Fruit fly (Drosophila melanogaster) whole organism, prepupa: Measurements from ENCODE around the gene CG34242.

Source experiments
- Blimp-1 ChIP-seq: fragments of 200-800 bp; sonication (Bioruptor generic); optimal IDR thresholded peaks from 3 replicates; lab custom pipeline; 2017; ENCODE audit warnings: missing biosample characterization, missing genetic modification characterization, mild to moderate bottlenecking, moderate library complexity, missing genetic modification reagents
- CG10631 ChIP-seq: fragments of 200-800 bp; sonication (Bioruptor generic); optimal IDR thresholded peaks from 2 replicates; lab custom pipeline; 2016; ENCODE audit warnings: missing biosample characterization, missing genetic modification characterization
- CG10669 ChIP-seq: fragments of 200-800 bp; sonication (Bioruptor generic); optimal IDR thresholded peaks from 3 replicates; lab custom pipeline; 2018; ENCODE audit warnings: missing biosample characterization, mild to moderate bottlenecking, missing genetic modification characterization, moderate library complexity
- CG11762 ChIP-seq: fragments of 200-800 bp; sonication (Bioruptor generic); optimal IDR thresholded peaks from 3 replicates; lab custom pipeline; 2016; ENCODE audit warnings: missing biosample characterization, missing genetic modification characterization; ENCODE audit not compliant: insufficient read depth
- CG11902 ChIP-seq: fragments of 200-800 bp; sonication (Bioruptor generic); optimal IDR thresholded peaks from 3 replicates; lab custom pipeline; 2016; ENCODE audit warnings: missing biosample characterization, missing genetic modification characterization
- CG15336 ChIP-seq: fragments of 200-800 bp; sonication (Bioruptor generic); IDR thresholded peaks from 2 replicates; pipeline ENCODE4 v1.3.6; 2022; ENCODE audit warnings: missing biosample characterization, missing genetic modification characterization
- CG1621 ChIP-seq: fragments of 200-800 bp; sonication (Bioruptor generic); optimal IDR thresholded peaks from 3 replicates; lab custom pipeline; 2018; ENCODE audit warnings: missing biosample characterization, mild to moderate bottlenecking, missing genetic modification characterization
- CG16779 ChIP-seq: fragments of 200-800 bp; sonication (Bioruptor generic); optimal IDR thresholded peaks from 3 replicates; lab custom pipeline; 2017; ENCODE audit warnings: missing biosample characterization, mild to moderate bottlenecking, missing genetic modification characterization
- CG3032 ChIP-seq: fragments of 200-800 bp; optimal IDR thresholded peaks from 2 replicates; lab custom pipeline; 2019; ENCODE audit warnings: missing biosample characterization, mild to moderate bottlenecking, missing genetic modification characterization, moderate library complexity
- CG32006 ChIP-seq: fragments of 200-800 bp; sonication (Bioruptor generic); optimal IDR thresholded peaks from 3 replicates; lab custom pipeline; 2017; ENCODE audit warnings: missing biosample characterization, mild to moderate bottlenecking, missing genetic modification characterization
- CG34406 ChIP-seq: fragments of 200-800 bp; sonication (Bioruptor generic); optimal IDR thresholded peaks from 3 replicates; lab custom pipeline; 2016; ENCODE audit warnings: missing biosample characterization, missing genetic modification characterization
- CG3919 ChIP-seq: fragments of 200-800 bp; sonication (Bioruptor generic); optimal IDR thresholded peaks from 3 replicates; lab custom pipeline; 2016; ENCODE audit warnings: missing biosample characterization, missing genetic modification characterization
- CG6163 ChIP-seq: fragments of 200-800 bp; sonication (Bioruptor generic); IDR thresholded peaks from 3 replicates; pipeline ENCODE4 v1.3.6; 2022; ENCODE audit warnings: missing biosample characterization, missing genetic modification characterization
- CG6276 ChIP-seq: fragments of 200-800 bp; sonication (Bioruptor generic); optimal IDR thresholded peaks from 2 replicates; lab custom pipeline; 2017; ENCODE audit warnings: missing biosample characterization, mild to moderate bottlenecking, missing genetic modification characterization
- CG6792 ChIP-seq: fragments of 200-800 bp; sonication (Bioruptor generic); optimal IDR thresholded peaks from 3 replicates; lab custom pipeline; 2016; ENCODE audit warnings: missing biosample characterization, missing genetic modification characterization
- CG7368 ChIP-seq: fragments of 200-800 bp; sonication (Bioruptor generic); optimal IDR thresholded peaks from 3 replicates; lab custom pipeline; 2016; ENCODE audit warnings: missing biosample characterization, missing genetic modification characterization
- CG8119 ChIP-seq: fragments of 200-800 bp; sonication (Bioruptor generic); IDR thresholded peaks from 3 replicates; pipeline ENCODE4 v1.3.6; 2022; ENCODE audit warnings: missing biosample characterization, missing genetic modification characterization
- CG8319 ChIP-seq: fragments of 200-800 bp; sonication (Bioruptor generic); optimal IDR thresholded peaks from 3 replicates; lab custom pipeline; 2016; ENCODE audit warnings: missing biosample characterization, missing genetic modification characterization
- CG8632 ChIP-seq: fragments of 200-800 bp; sonication (Bioruptor generic); optimal IDR thresholded peaks from 3 replicates; lab custom pipeline; 2016; ENCODE audit warnings: missing biosample characterization, missing genetic modification characterization
- CG9139 ChIP-seq: fragments of 200-800 bp; sonication (Bioruptor generic); optimal IDR thresholded peaks from 3 replicates; lab custom pipeline; 2017; ENCODE audit warnings: missing biosample characterization, mild to moderate bottlenecking, missing genetic modification characterization
- Eip75B ChIP-seq: fragments of 200-800 bp; sonication (Bioruptor generic); optimal IDR thresholded peaks from 3 replicates; lab custom pipeline; 2016; ENCODE audit warnings: missing biosample characterization, missing genetic modification characterization
- Eip78C ChIP-seq: fragments of 200-800 bp; sonication (Bioruptor generic); peaks from one replicate; lab custom pipeline; 2016; ENCODE audit warnings: missing biosample characterization, missing genetic modification characterization
- Eip93F ChIP-seq: fragments of 200-800 bp; sonication (Bioruptor generic); optimal IDR thresholded peaks from 2 replicates; lab custom pipeline; 2016; ENCODE audit warnings: missing biosample characterization, mild to moderate bottlenecking, missing genetic modification characterization
- Gug ChIP-seq: fragments of 200-800 bp; sonication (Bioruptor generic); IDR thresholded peaks from 2 replicates; pipeline ENCODE4 v1.3.6; 2022; ENCODE audit warnings: missing biosample characterization, missing genetic modification characterization
- Hr39 ChIP-seq: fragments of 200-800 bp; sonication (Bioruptor generic); optimal IDR thresholded peaks from 2 replicates; lab custom pipeline; 2016; ENCODE audit warnings: missing biosample characterization, missing genetic modification characterization
- Hr4 ChIP-seq: fragments of 200-800 bp; sonication (Bioruptor generic); optimal IDR thresholded peaks from 3 replicates; lab custom pipeline; 2016; ENCODE audit warnings: missing biosample characterization, missing genetic modification characterization
- Lpt ChIP-seq: fragments of 200-800 bp; sonication (Bioruptor generic); optimal IDR thresholded peaks from 3 replicates; lab custom pipeline; 2016; ENCODE audit warnings: missing biosample characterization, missing genetic modification characterization
- Met ChIP-seq: fragments of 200-800 bp; sonication (Bioruptor generic); optimal IDR thresholded peaks from 3 replicates; lab custom pipeline; 2016; ENCODE audit warnings: missing biosample characterization, missing genetic modification characterization
- Smox ChIP-seq: fragments of 200-800 bp; sonication (Bioruptor generic); optimal IDR thresholded peaks from 3 replicates; lab custom pipeline; 2016; ENCODE audit warnings: missing biosample characterization, missing genetic modification characterization
- Sox14 ChIP-seq: fragments of 200-800 bp; sonication (Bioruptor generic); optimal IDR thresholded peaks from 3 replicates; lab custom pipeline; 2016; ENCODE audit warnings: missing biosample characterization, missing genetic modification characterization
- Sox15 ChIP-seq: fragments of 200-800 bp; sonication (Bioruptor generic); optimal IDR thresholded peaks from 3 replicates; lab custom pipeline; 2016; ENCODE audit warnings: missing biosample characterization, missing genetic modification characterization
- achi ChIP-seq: fragments of 200-800 bp; sonication (Bioruptor generic); optimal IDR thresholded peaks from 3 replicates; lab custom pipeline; 2016; ENCODE audit warnings: missing biosample characterization, missing genetic modification characterization
- acj6 ChIP-seq: fragments of 200-800 bp; sonication (Bioruptor generic); optimal IDR thresholded peaks from 3 replicates; lab custom pipeline; 2016; ENCODE audit warnings: missing biosample characterization, missing genetic modification characterization
- cyc ChIP-seq: fragments of 200-800 bp; sonication (Bioruptor generic); optimal IDR thresholded peaks from 3 replicates; lab custom pipeline; 2016; ENCODE audit warnings: missing biosample characterization, missing genetic modification characterization
- dac ChIP-seq: fragments of 200-800 bp; sonication (Bioruptor generic); optimal IDR thresholded peaks from 2 replicates; lab custom pipeline; 2017; ENCODE audit warnings: missing biosample characterization, mild to moderate bottlenecking, missing genetic modification characterization
- eg ChIP-seq: fragments of 200-800 bp; sonication (Bioruptor generic); IDR thresholded peaks from 3 replicates; pipeline ENCODE4 v1.3.6; 2022; ENCODE audit warnings: missing biosample characterization, missing genetic modification characterization
- fd59A ChIP-seq: fragments of 200-800 bp; sonication (Bioruptor generic); optimal IDR thresholded peaks from 2 replicates; lab custom pipeline; 2017; ENCODE audit warnings: missing biosample characterization, mild to moderate bottlenecking, missing genetic modification characterization, missing genetic modification reagents
- fd85E ChIP-seq: fragments of 200-800 bp; sonication (Bioruptor generic); optimal IDR thresholded peaks from 3 replicates; lab custom pipeline; 2016; ENCODE audit warnings: missing biosample characterization, missing genetic modification characterization
- lz ChIP-seq: fragments of 200-800 bp; sonication (Bioruptor generic); optimal IDR thresholded peaks from 3 replicates; lab custom pipeline; 2016; ENCODE audit warnings: missing biosample characterization, missing genetic modification characterization
- net ChIP-seq: fragments of 200-800 bp; sonication (Bioruptor generic); optimal IDR thresholded peaks from 3 replicates; lab custom pipeline; 2016; ENCODE audit warnings: missing biosample characterization, missing genetic modification characterization
- pdm3 ChIP-seq: fragments of 200-800 bp; sonication (Bioruptor generic); optimal IDR thresholded peaks from 3 replicates; lab custom pipeline; 2016; ENCODE audit warnings: missing biosample characterization, missing genetic modification characterization
- salr ChIP-seq, 2 experiments: fragments of 200-800 bp; sonication (Bioruptor generic); optimal IDR thresholded peaks; 3 replicates each; lab custom pipeline; 2016 to 2018; ENCODE audit warnings: missing biosample characterization in 2 of 2, missing genetic modification characterization in 2 of 2, mild to moderate bottlenecking in 1 of 2
- spab ChIP-seq: fragments of 200-800 bp; sonication (Bioruptor generic); optimal IDR thresholded peaks from 2 replicates; lab custom pipeline; 2017; ENCODE audit warnings: missing biosample characterization, mild to moderate bottlenecking, missing genetic modification characterization, missing genetic modification reagents
- ss ChIP-seq, 2 experiments: fragments of 200-800 bp; sonication (Bioruptor generic); optimal IDR thresholded peaks; 2 replicates in 1 of 2; 3 replicates in 1 of 2; lab custom pipeline; 2017 to 2018; ENCODE audit warnings: mild to moderate bottlenecking in 2 of 2, missing biosample characterization in 2 of 2, missing genetic modification characterization in 2 of 2, moderate library complexity in 1 of 2
- svp ChIP-seq: fragments of 200-800 bp; sonication (Bioruptor generic); peaks from one replicate; lab custom pipeline; 2016; ENCODE audit warnings: missing biosample characterization, missing genetic modification characterization
- topi ChIP-seq: fragments of 200-800 bp; sonication (Bioruptor generic); optimal IDR thresholded peaks from 3 replicates; lab custom pipeline; 2016; ENCODE audit warnings: missing biosample characterization, missing genetic modification characterization
- vri ChIP-seq: fragments of 200-800 bp; sonication (Bioruptor generic); optimal IDR thresholded peaks from 3 replicates; lab custom pipeline; 2016; ENCODE audit warnings: missing biosample characterization, mild to moderate bottlenecking, missing genetic modification characterization

Gene CG34242

DNA sequence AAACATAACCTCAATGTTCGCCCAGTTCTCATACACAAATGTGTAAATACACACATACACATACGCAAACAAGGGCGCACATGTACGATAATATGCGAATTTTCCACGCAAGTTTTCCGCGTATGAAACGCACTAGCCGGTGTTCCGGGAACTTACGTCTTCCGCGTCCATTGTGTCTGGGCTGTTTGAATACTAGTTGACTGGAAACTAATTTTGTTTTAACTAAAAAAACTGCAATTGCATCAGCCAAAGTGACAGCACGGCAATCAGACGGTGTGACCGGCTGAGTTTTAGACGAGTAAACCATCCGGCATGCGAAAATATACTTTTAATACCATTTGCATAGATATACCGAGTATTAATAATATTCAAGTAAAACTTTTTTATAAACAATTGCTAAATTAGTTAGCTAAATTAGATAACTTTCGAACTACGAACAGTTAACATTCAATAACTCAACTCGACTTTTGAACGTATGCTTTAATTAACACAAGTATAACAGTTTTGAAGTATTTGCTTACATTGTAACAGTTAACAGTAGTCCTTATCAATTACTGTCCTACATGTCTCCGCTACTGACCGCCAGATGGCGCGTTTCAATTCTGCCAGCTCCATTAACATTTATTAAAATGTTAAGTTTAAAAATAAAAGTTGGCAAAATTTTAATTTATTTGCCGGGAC is 7.2 kb upstream of the CG34242 start, which contains the start of gene eIF2beta (continued):
- TF ChIP-seq Sox15 (no peak), fd85E (GFP tag; lab: Kevin White, UChicago) (no peak), spab (no peak), Hr4 (GFP tag; lab: Kevin White, UChicago) (peak; percentile 59), CG7368 (GFP tag; lab: Kevin White, UChicago) (peak; percentile 6), CG3032 (tag; lab: Kevin White, UChicago) (no peak), salr (GFP tag; optimal IDR thresholded peaks at IDR 0.05; lab: Kevin White, UChicago) (no peak), Blimp-1 (GFP tag; lab: Kevin White, UChicago) (no peak), CG1621 (tag; lab: Kevin White, UChicago) (peak; percentile 1), svp (peak; percentile 67), CG8119 (no peak), CG11762 (GFP tag; lab: Kevin White, UChicago) (peak; percentile 15), CG6276 (GFP tag; lab: Kevin White, UChicago) (no peak), CG9139 (GFP tag; lab: Kevin White, UChicago) (no peak), eg (no peak)

- peak; percentile 56 for TF ChIP-seq cyc (GFP tag; lab: Kevin White, UChicago)
- TF ChIP-seq Hr4 (GFP tag; lab: Kevin White, UChicago): peak; percentile 68
- TF ChIP-seq Eip93F (GFP tag; lab: Kevin White, UChicago): peak; percentile 65
- peak; percentile 76 for TF ChIP-seq CG6163 (GFP tag; lab: Robert Waterston, UW)
- peak; percentile 74 for TF ChIP-seq Met
- TF ChIP-seq Sox14 (GFP tag; lab: Kevin White, UChicago): peak; percentile 74
- peak; percentile 94 for TF ChIP-seq Eip78C (GFP tag; lab: Kevin White, UChicago)
- TF ChIP-seq CG34406 (GFP tag; lab: Kevin White, UChicago): peak; percentile 62
- TF ChIP-seq acj6 (GFP tag; lab: Kevin White, UChicago): peak; percentile 69
- TF ChIP-seq pdm3 (GFP tag; lab: Kevin White, UChicago): peak; percentile 70
- TF ChIP-seq eg: peak; percentile 86
- TF ChIP-seq Smox (GFP tag; lab: Kevin White, UChicago): peak; percentile 62
- TF ChIP-seq Sox15: no peak
- TF ChIP-seq Lpt (GFP tag; lab: Kevin White, UChicago): peak; percentile 40
- peak; percentile 18 for TF ChIP-seq CG11902 (GFP tag; lab: Kevin White, UChicago)
- TF ChIP-seq CG6276 (GFP tag; lab: Kevin White, UChicago): no peak
- TF ChIP-seq Hr39: peak; percentile 74
- no peak for TF ChIP-seq fd85E (GFP tag; lab: Kevin White, UChicago)
- peak; percentile 55 for TF ChIP-seq achi (GFP tag; lab: Kevin White, UChicago)
- peak; percentile 63 for TF ChIP-seq CG6792
- peak; percentile 71 for TF ChIP-seq vri (GFP tag; lab: Kevin White, UChicago)
- peak; percentile 51 for TF ChIP-seq Gug (GFP tag; lab: Robert Waterston, UW)
- peak; percentile 59 for TF ChIP-seq CG10669 (GFP tag; lab: Kevin White, UChicago)
- TF ChIP-seq svp: no peak
- TF ChIP-seq CG3032 (tag; lab: Kevin White, UChicago): peak; percentile 46
- TF ChIP-seq CG8632 (GFP tag; lab: Kevin White, UChicago): peak; percentile 61
- TF ChIP-seq topi (GFP tag; lab: Kevin White, UChicago): peak; percentile 76
- peak; percentile 43 to 45 for TF ChIP-seq ss (GFP tag; optimal IDR thresholded peaks at IDR 0.05; lab: Kevin White, UChicago)
- peak; percentile 38 for TF ChIP-seq CG11762 (GFP tag; lab: Kevin White, UChicago)
- TF ChIP-seq CG15336 (GFP tag; lab: Robert Waterston, UW): peak; percentile 60
- TF ChIP-seq CG16779 (tag; lab: Kevin White, UChicago): peak; percentile 40
- TF ChIP-seq CG9139 (GFP tag; lab: Kevin White, UChicago): no peak
- TF ChIP-seq CG8319 (GFP tag; lab: Kevin White, UChicago): peak; percentile 21
- peak; percentile 61 for TF ChIP-seq lz (GFP tag; lab: Kevin White, UChicago)
- TF ChIP-seq fd59A (GFP tag; lab: Kevin White, UChicago): no peak
- TF ChIP-seq CG10631 (GFP tag; lab: Kevin White, UChicago): peak; percentile 44
- TF ChIP-seq net: peak; percentile 71
- TF ChIP-seq CG32006: peak; percentile 65
- no peak for TF ChIP-seq Blimp-1 (GFP tag; lab: Kevin White, UChicago)
- peak; percentile 67 for TF ChIP-seq CG3919
- TF ChIP-seq dac (GFP tag; lab: Kevin White, UChicago): peak; percentile 47
- peak; percentile 50 for TF ChIP-seq Eip75B (GFP tag; lab: Kevin White, UChicago)
These were observed 4.3 kb upstream of the CG34242 start for dm6 chr3L:12529431-12530007.
